Fruit fly (Drosophila melanogaster) whole organism, prepupa: ENCODE measurements around the gene CG15728.

ENCODE experiments used
- CG6854 ChIP-seq: fragments of 200-800 bp; sonication (Bioruptor generic); optimal IDR thresholded peaks from 2 replicates; lab custom pipeline; 2017; ENCODE audit warnings: missing biosample characterization, mild to moderate bottlenecking, missing genetic modification characterization
- CG8319 ChIP-seq: fragments of 200-800 bp; sonication (Bioruptor generic); optimal IDR thresholded peaks from 3 replicates; lab custom pipeline; 2016; ENCODE audit warnings: missing biosample characterization, missing genetic modification characterization
- CG9139 ChIP-seq: fragments of 200-800 bp; sonication (Bioruptor generic); optimal IDR thresholded peaks from 3 replicates; lab custom pipeline; 2017; ENCODE audit warnings: missing biosample characterization, mild to moderate bottlenecking, missing genetic modification characterization
- Eip93F ChIP-seq: fragments of 200-800 bp; sonication (Bioruptor generic); optimal IDR thresholded peaks from 2 replicates; lab custom pipeline; 2016; ENCODE audit warnings: missing biosample characterization, mild to moderate bottlenecking, missing genetic modification characterization
- Ets96B ChIP-seq: fragments of 200-800 bp; optimal IDR thresholded peaks from 2 replicates; lab custom pipeline; 2019; ENCODE audit warnings: missing biosample characterization, mild to moderate bottlenecking, missing genetic modification characterization, moderate library complexity
- Gug ChIP-seq: fragments of 200-800 bp; sonication (Bioruptor generic); IDR thresholded peaks from 2 replicates; pipeline ENCODE4 v1.3.6; 2022; ENCODE audit warnings: missing biosample characterization, missing genetic modification characterization
- Lpt ChIP-seq: fragments of 200-800 bp; sonication (Bioruptor generic); optimal IDR thresholded peaks from 3 replicates; lab custom pipeline; 2016; ENCODE audit warnings: missing biosample characterization, missing genetic modification characterization
- OdsH ChIP-seq: fragments of 200-800 bp; sonication (Bioruptor generic); optimal IDR thresholded peaks from 3 replicates; lab custom pipeline; 2016; ENCODE audit warnings: missing biosample characterization, missing genetic modification characterization
- Sox102F ChIP-seq: fragments of 200-800 bp; sonication (Bioruptor generic); optimal IDR thresholded peaks from 2 replicates; lab custom pipeline; 2016; ENCODE audit warnings: missing biosample characterization, mild to moderate bottlenecking, missing genetic modification characterization
- cyc ChIP-seq: fragments of 200-800 bp; sonication (Bioruptor generic); optimal IDR thresholded peaks from 3 replicates; lab custom pipeline; 2016; ENCODE audit warnings: missing biosample characterization, missing genetic modification characterization
- lz ChIP-seq: fragments of 200-800 bp; sonication (Bioruptor generic); optimal IDR thresholded peaks from 3 replicates; lab custom pipeline; 2016; ENCODE audit warnings: missing biosample characterization, missing genetic modification characterization

DNA sequence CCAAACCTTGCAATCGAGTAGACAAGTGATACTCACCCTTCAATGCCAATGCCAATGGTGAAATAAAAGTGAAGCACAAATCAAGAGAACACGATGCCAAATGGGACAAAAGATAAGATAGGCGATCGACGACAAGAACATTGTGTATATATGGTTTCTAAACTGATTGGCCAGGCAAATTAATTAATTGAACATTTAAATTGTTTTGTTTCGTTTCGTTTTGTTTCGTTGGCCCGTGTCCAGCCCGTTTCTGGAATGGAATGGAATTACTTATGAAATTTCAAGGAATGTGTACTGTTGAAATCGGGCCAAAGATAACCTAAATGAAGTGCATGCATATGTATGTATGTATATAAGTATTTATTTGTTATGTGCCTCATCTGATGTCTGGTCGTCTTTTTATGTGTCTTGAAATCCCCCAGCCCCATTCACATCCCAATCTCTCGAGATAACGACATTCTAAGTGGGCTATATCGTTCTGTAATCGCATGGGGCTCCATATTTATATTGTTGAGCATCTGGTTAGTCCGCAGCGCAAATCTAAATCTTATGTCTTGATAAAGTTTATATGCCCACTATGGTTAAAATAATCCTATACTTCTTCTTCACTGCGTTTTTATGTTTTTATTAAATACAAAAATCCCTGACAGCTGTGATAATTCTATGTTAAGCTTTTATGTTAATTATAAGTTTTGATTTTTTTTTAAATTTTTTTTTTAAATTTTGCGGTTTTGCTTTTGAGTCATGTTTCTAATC lies 51.9 kb downstream of the CG15728 start:
- no peak for TF ChIP-seq Ets96B (tag; lab: Kevin White, UChicago)
- TF ChIP-seq OdsH (GFP tag; lab: Kevin White, UChicago): no peak
- no peak for TF ChIP-seq Sox102F
- no peak for TF ChIP-seq Lpt (GFP tag; lab: Kevin White, UChicago)
- TF ChIP-seq CG6854 (GFP tag; lab: Kevin White, UChicago): no peak
- TF ChIP-seq lz: no peak
- TF ChIP-seq Eip93F (GFP tag; lab: Kevin White, UChicago): no peak
- TF ChIP-seq Gug (GFP tag; lab: Robert Waterston, UW): no peak
- TF ChIP-seq CG9139 (GFP tag; lab: Kevin White, UChicago): no peak
- TF ChIP-seq CG8319: no peak
- no peak for TF ChIP-seq cyc (GFP tag; lab: Kevin White, UChicago)
